Worm (Caenorhabditis elegans) whole organism, L2 larva: ENCODE data around the gene nhr-188.

Source experiments
- C34F6.9 ChIP-seq: fragments of 150-350 bp; optimal IDR thresholded peaks from 2 replicates; lab custom pipeline; 2014; ENCODE audit warnings: missing biosample characterization, missing genetic modification characterization
- R02D3.7 ChIP-seq: fragments of 150-350 bp; optimal IDR thresholded peaks from 2 replicates; lab custom pipeline; 2014; ENCODE audit warnings: missing biosample characterization, missing genetic modification characterization
- Y55F3AM.14 ChIP-seq: fragments of 200-800 bp; sonication (Bioruptor generic); optimal IDR thresholded peaks from 2 replicates; lab custom pipeline; 2018; ENCODE audit warnings: mild to moderate bottlenecking, missing genetic modification characterization, missing compliant biosample characterization
- alr-1 ChIP-seq: fragments of 150-350 bp; optimal IDR thresholded peaks from 2 replicates; lab custom pipeline; 2014; ENCODE audit warnings: missing biosample characterization, missing genetic modification characterization
- aly-2 ChIP-seq: fragments of 150-350 bp; optimal IDR thresholded peaks from 2 replicates; lab custom pipeline; 2014; ENCODE audit warnings: missing biosample characterization, missing genetic modification characterization
- ama-1 ChIP-seq: fragments of 150-350 bp; optimal IDR thresholded peaks from 2 replicates; lab custom pipeline; 2018; ENCODE audit warnings: inconsistent platforms
- blmp-1 ChIP-seq: sonication (generic microtip); optimal IDR thresholded peaks from 2 replicates; lab custom pipeline; 2017; ENCODE audit warnings: missing genetic modification characterization, mild to moderate bottlenecking, missing compliant biosample characterization, antibody characterized with exemption, moderate library complexity; ENCODE audit not compliant: insufficient read depth
- ceh-16 ChIP-seq: fragments of 150-350 bp; optimal IDR thresholded peaks from 2 replicates; lab custom pipeline; 2014; ENCODE audit warnings: missing biosample characterization, missing genetic modification characterization
- ceh-82 ChIP-seq: fragments of 150-350 bp; optimal IDR thresholded peaks from 2 replicates; lab custom pipeline; 2014; ENCODE audit warnings: missing biosample characterization, missing genetic modification characterization
- dmd-4 ChIP-seq: sonication (generic microtip); optimal IDR thresholded peaks from 2 replicates; lab custom pipeline; 2017; ENCODE audit warnings: missing biosample characterization, missing genetic modification characterization
- elt-3 ChIP-seq: sonication (generic microtip); optimal IDR thresholded peaks from 2 replicates; lab custom pipeline; 2017; ENCODE audit warnings: missing biosample characterization, missing genetic modification characterization
- gmeb-1 ChIP-seq: fragments of 150-350 bp; optimal IDR thresholded peaks from 2 replicates; lab custom pipeline; 2014; ENCODE audit warnings: missing biosample characterization, missing genetic modification characterization
- lin-11 ChIP-seq: fragments of 150-350 bp; sonication (generic microtip); optimal IDR thresholded peaks from 2 replicates; lab custom pipeline; 2014; ENCODE audit warnings: missing biosample characterization, missing genetic modification characterization, inconsistent platforms, mixed read lengths
- lin-13 ChIP-seq: fragments of 150-350 bp; optimal IDR thresholded peaks from 2 replicates; lab custom pipeline; 2014; ENCODE audit warnings: missing biosample characterization, missing genetic modification reagents, missing genetic modification characterization
- lin-39 ChIP-seq: fragments of 150-350 bp; optimal IDR thresholded peaks from 2 replicates; lab custom pipeline; 2014; ENCODE audit warnings: missing biosample characterization, missing genetic modification reagents, missing genetic modification characterization
- mab-5 ChIP-seq: fragments of 150-350 bp; optimal IDR thresholded peaks from 2 replicates; lab custom pipeline; 2014; ENCODE audit warnings: missing biosample characterization, missing genetic modification characterization
- mbf-1 ChIP-seq: sonication (generic microtip); optimal IDR thresholded peaks from 2 replicates; lab custom pipeline; 2017; ENCODE audit warnings: missing biosample characterization, missing genetic modification characterization
- mdl-1 ChIP-seq, 2 experiments: fragments of 150-350 bp in 1 of 2; sonication (generic microtip) in 1 of 2; optimal IDR thresholded peaks; 2 replicates each; lab custom pipeline; 2017; ENCODE audit warnings: missing biosample characterization in 2 of 2, missing genetic modification characterization in 2 of 2
- nhr-12 ChIP-seq: fragments of 150-350 bp; optimal IDR thresholded peaks from 2 replicates; lab custom pipeline; 2014; ENCODE audit warnings: missing biosample characterization, missing genetic modification characterization
- nhr-129 ChIP-seq: fragments of 150-350 bp; optimal IDR thresholded peaks from 2 replicates; lab custom pipeline; 2014; ENCODE audit warnings: missing biosample characterization, missing genetic modification characterization
- nhr-23 ChIP-seq: fragments of 150-350 bp; optimal IDR thresholded peaks from 2 replicates; lab custom pipeline; 2014; ENCODE audit warnings: missing biosample characterization, missing genetic modification reagents, missing genetic modification characterization
- nhr-237 ChIP-seq: fragments of 150-350 bp; optimal IDR thresholded peaks from 2 replicates; lab custom pipeline; 2014; ENCODE audit warnings: missing biosample characterization, missing genetic modification characterization
- nhr-25 ChIP-seq: fragments of 150-350 bp; sonication (generic microtip); optimal IDR thresholded peaks from 3 replicates; lab custom pipeline; 2014; ENCODE audit warnings: missing biosample characterization, missing genetic modification characterization
- nhr-6 ChIP-seq: fragments of 150-350 bp; optimal IDR thresholded peaks from 2 replicates; lab custom pipeline; 2014; ENCODE audit warnings: missing biosample characterization, missing genetic modification characterization
- sem-4 ChIP-seq: fragments of 150-350 bp; optimal IDR thresholded peaks from 2 replicates; lab custom pipeline; 2014; ENCODE audit warnings: missing biosample characterization, missing genetic modification reagents, missing genetic modification characterization
- skn-1 ChIP-seq: sonication (generic microtip); optimal IDR thresholded peaks from 2 replicates; lab custom pipeline; 2017; ENCODE audit warnings: missing biosample characterization, missing genetic modification characterization
- sma-9 ChIP-seq, 2 experiments: fragments of 150-350 bp in 1 of 2; sonication (generic microtip) in 1 of 2; optimal IDR thresholded peaks; 2 replicates each; lab custom pipeline; 2014 to 2016; ENCODE audit warnings: missing genetic modification characterization in 2 of 2, mild to moderate bottlenecking in 1 of 2, missing biosample characterization in 1 of 2, missing compliant biosample characterization in 1 of 2, missing genetic modification reagents in 1 of 2, moderate library complexity in 1 of 2
- unc-55 ChIP-seq: fragments of 150-350 bp; sonication (generic microtip); optimal IDR thresholded peaks from 3 replicates; lab custom pipeline; 2014; ENCODE audit warnings: missing biosample characterization, missing genetic modification reagents, missing genetic modification characterization
- zag-1 ChIP-seq: fragments of 150-350 bp; optimal IDR thresholded peaks from 2 replicates; lab custom pipeline; 2014; ENCODE audit warnings: missing biosample characterization, missing genetic modification characterization
- ztf-11 ChIP-seq: sonication (generic microtip); optimal IDR thresholded peaks from 2 replicates; lab custom pipeline; 2017; ENCODE audit warnings: missing biosample characterization, missing genetic modification characterization
- ztf-4 ChIP-seq: fragments of 150-350 bp; optimal IDR thresholded peaks from 2 replicates; lab custom pipeline; 2014; ENCODE audit warnings: missing biosample characterization, missing genetic modification characterization

The nhr-188 gene

ce11 chrV:3857778-3858177, at the start of gene nhr-188:
nhr-188 (minus strand) TSS chrV:3857861.
- TF ChIP-seq nhr-237 (tag; lab: Kevin White, UChicago): no peak
- TF ChIP-seq ceh-16 (tag; lab: Kevin White, UChicago): no peak
- no peak for TF ChIP-seq skn-1 (tag; lab: Kevin White, UChicago)
- TF ChIP-seq sma-9 (GFP tag; optimal IDR thresholded peaks at IDR 0.05; lab: Kevin White, UChicago): no peak
- no peak for TF ChIP-seq sma-9 (tag; optimal IDR thresholded peaks at IDR 0.05; lab: Kevin White, UChicago)
- no peak for TF ChIP-seq nhr-25 (tag; lab: Kevin White, UChicago)
- no peak for TF ChIP-seq gmeb-1
- no peak for TF ChIP-seq mdl-1 (tag; optimal IDR thresholded peaks at IDR 0.05; lab: Kevin White, UChicago)
- TF ChIP-seq alr-1 (tag; lab: Kevin White, UChicago): no peak
- TF ChIP-seq R02D3.7 (tag; lab: Kevin White, UChicago): no peak
- no peak for TF ChIP-seq ceh-82 (tag; lab: Kevin White, UChicago)
- TF ChIP-seq C34F6.9 (tag; lab: Kevin White, UChicago): no peak
- no peak for TF ChIP-seq sem-4 (tag; lab: Kevin White, UChicago)
- TF ChIP-seq ztf-4 (tag; lab: Kevin White, UChicago): no peak
- TF ChIP-seq Y55F3AM.14 (GFP tag; lab: Kevin White, UChicago): no peak
- TF ChIP-seq lin-11 (tag; lab: Kevin White, UChicago): no peak
- no peak for TF ChIP-seq ama-1 (lab: Kevin White, UChicago)
- TF ChIP-seq mab-5 (tag; lab: Kevin White, UChicago): no peak
- no peak for TF ChIP-seq ztf-11 (tag; lab: Kevin White, UChicago)

ce11 chrV:3905841-3906240, 48.2 kb upstream of the nhr-188 start, which contains the start of gene nhr-156:
nhr-156 (plus strand) TSS chrV:3906106.
- peak; percentile 9 for TF ChIP-seq blmp-1 (tag; lab: Kevin White, UChicago)
- TF ChIP-seq gmeb-1: peak; percentile 2
- TF ChIP-seq nhr-129: peak; percentile 6
- no peak for TF ChIP-seq elt-3 (tag; lab: Kevin White, UChicago)

ce11 chrV:3903424-3903823, 45.8 kb upstream of the nhr-188 start:
- TF ChIP-seq ceh-82 (tag; lab: Kevin White, UChicago): no peak
- no peak for TF ChIP-seq sem-4 (tag; lab: Kevin White, UChicago)
- TF ChIP-seq nhr-12 (tag; lab: Kevin White, UChicago): no peak
- TF ChIP-seq alr-1 (tag; lab: Kevin White, UChicago): no peak

ce11 chrV:3902458-3903157, 44.9 kb upstream of the nhr-188 start, which contains the start of the genes str-229 and srh-190:
str-229 (minus strand) TSS chrV:3902558.
srh-190 (plus strand) TSS chrV:3903107.
- TF ChIP-seq lin-13 (GFP tag; lab: Kevin White, UChicago) (no peak), nhr-6 (no peak), sma-9 (GFP tag; optimal IDR thresholded peaks at IDR 0.05; lab: Kevin White, UChicago) (no peak), sma-9 (tag; optimal IDR thresholded peaks at IDR 0.05; lab: Kevin White, UChicago) (no peak), zag-1 (no peak), alr-1 (tag; lab: Kevin White, UChicago) (no peak), aly-2 (tag; lab: Kevin White, UChicago) (no peak), elt-3 (tag; lab: Kevin White, UChicago) (no peak), unc-55 (GFP tag; lab: Kevin White, UChicago) (no peak), mbf-1 (tag; lab: Kevin White, UChicago) (no peak), lin-39 (tag; lab: Kevin White, UChicago) (no peak), nhr-23 (tag; lab: Kevin White, UChicago) (no peak), nhr-25 (tag; lab: Kevin White, UChicago) (no peak), dmd-4 (tag; lab: Kevin White, UChicago) (no peak)

- no peak for TF ChIP-seq blmp-1 (tag; lab: Kevin White, UChicago)
These were observed 42.4 kb upstream of the nhr-188 start, which contains the start of gene irld-22 for ce11 chrV:3900102-3900501. irld-22 (minus strand) TSS chrV:3900202.
